Worm (Caenorhabditis elegans) whole organism, young adult: ENCODE results near the gene F15E6.4.

Source experiments
- B0261.1 ChIP-seq: sonication (generic microtip); optimal IDR thresholded peaks from 2 replicates; lab custom pipeline; 2016; ENCODE audit warnings: mild to moderate bottlenecking, missing genetic modification characterization, moderate library complexity, missing compliant biosample characterization
- B0336.3 ChIP-seq: fragments of 200-800 bp; sonication (Bioruptor generic); IDR thresholded peaks from 2 replicates; pipeline ENCODE4 v1.3.6; 2022; ENCODE audit warnings: missing genetic modification characterization, missing compliant biosample characterization
- C06A6.2 ChIP-seq: fragments of 200-800 bp; sonication (Bioruptor generic); conservative IDR thresholded peaks from 2 replicates; pipeline ENCODE4 v1.3.6; 2022; ENCODE audit warnings: missing genetic modification characterization, missing compliant biosample characterization
- C17E4.6 ChIP-seq: fragments of 200-800 bp; sonication (Bioruptor generic); IDR thresholded peaks from 2 replicates; pipeline ENCODE4 v1.3.6; 2022; ENCODE audit warnings: missing genetic modification reagents, missing genetic modification characterization, missing compliant biosample characterization
- F10E7.11 ChIP-seq: sonication (generic microtip); optimal IDR thresholded peaks from 2 replicates; lab custom pipeline; 2017; ENCODE audit warnings: mild to moderate bottlenecking, missing genetic modification characterization, moderate library complexity, missing compliant biosample characterization
- F37B4.10 ChIP-seq: fragments of 200-800 bp; sonication (Bioruptor generic); IDR thresholded peaks from 2 replicates; pipeline ENCODE4 v1.3.6; 2022; ENCODE audit warnings: missing genetic modification characterization, missing compliant biosample characterization
- F52B5.7 ChIP-seq: sonication (generic microtip); optimal IDR thresholded peaks from 2 replicates; lab custom pipeline; 2016; ENCODE audit warnings: mild to moderate bottlenecking, missing genetic modification characterization, missing compliant biosample characterization
- F57C9.4 ChIP-seq: sonication (generic microtip); optimal IDR thresholded peaks from 2 replicates; lab custom pipeline; 2017; ENCODE audit warnings: mild to moderate bottlenecking, missing genetic modification characterization, missing compliant biosample characterization
- K12H6.12 ChIP-seq: fragments of 200-800 bp; sonication (Bioruptor generic); optimal IDR thresholded peaks from 2 replicates; lab custom pipeline; 2018; ENCODE audit warnings: mild to moderate bottlenecking, missing genetic modification characterization, missing compliant biosample characterization
- T26A5.8 ChIP-seq: sonication (generic microtip); optimal IDR thresholded peaks from 2 replicates; lab custom pipeline; 2016; ENCODE audit warnings: missing genetic modification characterization, missing compliant biosample characterization
- Y53F4B.3 ChIP-seq: fragments of 200-800 bp; sonication (Bioruptor generic); IDR thresholded peaks from 2 replicates; pipeline ENCODE4 v1.3.6; 2022; ENCODE audit warnings: missing genetic modification reagents, missing genetic modification characterization, missing compliant biosample characterization
- Y53G8AR.9 ChIP-seq: fragments of 200-800 bp; sonication (Bioruptor generic); conservative IDR thresholded peaks from 2 replicates; pipeline ENCODE4 v1.3.6; 2022; ENCODE audit warnings: missing genetic modification reagents, missing genetic modification characterization, missing compliant biosample characterization
- Y67H2A.10 ChIP-seq: fragments of 200-800 bp; sonication (Bioruptor generic); conservative IDR thresholded peaks from 2 replicates; pipeline ENCODE4 v1.3.6; 2022; ENCODE audit warnings: missing genetic modification reagents, missing genetic modification characterization, missing compliant biosample characterization
- aptf-3 ChIP-seq: fragments of 200-800 bp; sonication (Bioruptor generic); IDR thresholded peaks from 2 replicates; pipeline ENCODE4 v1.3.6; 2022; ENCODE audit warnings: missing genetic modification characterization, missing compliant biosample characterization
- attf-6 ChIP-seq: fragments of 200-800 bp; sonication (Bioruptor generic); IDR thresholded peaks from 2 replicates; pipeline ENCODE4 v1.3.6; 2022; ENCODE audit warnings: missing genetic modification reagents, missing genetic modification characterization, missing compliant biosample characterization
- ceh-27 ChIP-seq: fragments of 200-800 bp; sonication (Bioruptor generic); optimal IDR thresholded peaks from 2 replicates; lab custom pipeline; 2018; ENCODE audit warnings: mild to moderate bottlenecking, missing genetic modification characterization, moderate library complexity, missing compliant biosample characterization
- ceh-58 ChIP-seq: fragments of 200-800 bp; sonication (Bioruptor generic); IDR thresholded peaks from 2 replicates; pipeline ENCODE4 v1.3.6; 2022; ENCODE audit warnings: missing genetic modification characterization, missing compliant biosample characterization
- die-1 ChIP-seq: sonication (generic microtip); optimal IDR thresholded peaks from 2 replicates; lab custom pipeline; 2016; ENCODE audit warnings: missing genotype, mild to moderate bottlenecking, missing genetic modification characterization, missing compliant biosample characterization
- dpl-1 ChIP-seq: fragments of 150-350 bp; optimal IDR thresholded peaks from 2 replicates; lab custom pipeline; 2014; ENCODE audit warnings: missing biosample characterization, missing genetic modification reagents, missing genetic modification characterization
- fkh-3 ChIP-seq: sonication (generic microtip); optimal IDR thresholded peaks from 2 replicates; lab custom pipeline; 2016; ENCODE audit warnings: mild to moderate bottlenecking, missing genetic modification characterization, missing compliant biosample characterization
- gei-17 ChIP-seq: fragments of 200-800 bp; sonication (Bioruptor generic); optimal IDR thresholded peaks from 2 replicates; lab custom pipeline; 2018; ENCODE audit warnings: mild to moderate bottlenecking, missing genetic modification characterization, missing compliant biosample characterization
- him-1 ChIP-seq: sonication (generic microtip); optimal IDR thresholded peaks from 2 replicates; lab custom pipeline; 2016; ENCODE audit warnings: missing genotype, missing genetic modification reagents, missing genetic modification characterization, missing compliant biosample characterization
- hmg-1.2 ChIP-seq: fragments of 200-800 bp; sonication (Bioruptor generic); IDR thresholded peaks from 2 replicates; pipeline ENCODE4 v1.3.6; 2022; ENCODE audit warnings: missing genetic modification reagents, missing genetic modification characterization, missing compliant biosample characterization
- hsf-1 ChIP-seq: fragments of 200-800 bp; sonication (Bioruptor generic); IDR thresholded peaks from 2 replicates; pipeline ENCODE4 v1.3.6; 2022; ENCODE audit warnings: missing genetic modification reagents, missing genetic modification characterization, missing compliant biosample characterization
- lin-35 ChIP-seq, 3 experiments: fragments of 150-350 bp in 2 of 3; sonication (generic microtip) in 1 of 3; optimal IDR thresholded peaks; 2 replicates each; lab custom pipeline; 2014 to 2018; ENCODE audit warnings: missing biosample characterization in 3 of 3, missing genetic modification characterization in 3 of 3, missing genetic modification reagents in 3 of 3
- lin-54 ChIP-seq: fragments of 200-800 bp; sonication (Bioruptor generic); optimal IDR thresholded peaks from 2 replicates; lab custom pipeline; 2018; ENCODE audit warnings: mild to moderate bottlenecking, missing genetic modification characterization, missing compliant biosample characterization
- mcd-1 ChIP-seq: fragments of 200-800 bp; sonication (Bioruptor generic); IDR thresholded peaks from 2 replicates; pipeline ENCODE4 v1.3.6; 2022; ENCODE audit warnings: missing genetic modification reagents, missing genetic modification characterization, missing compliant biosample characterization
- mel-28 ChIP-seq: sonication (generic microtip); optimal IDR thresholded peaks from 2 replicates; lab custom pipeline; 2016; ENCODE audit warnings: borderline replicate concordance, mild to moderate bottlenecking, missing genetic modification characterization, missing compliant biosample characterization
- mes-4 ChIP-seq: sonication (generic microtip); optimal IDR thresholded peaks from 2 replicates; lab custom pipeline; 2016; ENCODE audit warnings: missing genotype, missing genetic modification characterization, missing compliant biosample characterization
- mxl-1 ChIP-seq: sonication (generic microtip); optimal IDR thresholded peaks from 2 replicates; lab custom pipeline; 2016; ENCODE audit warnings: missing genetic modification characterization, missing compliant biosample characterization
- nfya-2 ChIP-seq: fragments of 200-800 bp; sonication (Bioruptor generic); IDR thresholded peaks from 2 replicates; pipeline ENCODE4 v1.3.6; 2022; ENCODE audit warnings: missing genetic modification reagents, missing genetic modification characterization, missing compliant biosample characterization
- nfyb-1 ChIP-seq: fragments of 200-800 bp; sonication (Bioruptor generic); IDR thresholded peaks from 2 replicates; pipeline ENCODE4 v1.3.6; 2022; ENCODE audit warnings: missing genetic modification reagents, missing genetic modification characterization, missing compliant biosample characterization
- nhr-120 ChIP-seq: fragments of 200-800 bp; sonication (Bioruptor generic); IDR thresholded peaks from 2 replicates; pipeline ENCODE4 v1.3.6; 2022; ENCODE audit warnings: missing genetic modification characterization, missing compliant biosample characterization
- rec-8 ChIP-seq, 2 experiments: sonication (generic microtip); optimal IDR thresholded peaks; 2 replicates each; lab custom pipeline; 2016; ENCODE audit warnings: mild to moderate bottlenecking in 2 of 2, missing genetic modification characterization in 2 of 2, missing genetic modification reagents in 2 of 2, missing genotype in 2 of 2, missing biosample characterization in 1 of 2, missing compliant biosample characterization in 1 of 2, moderate library complexity in 1 of 2
- zfh-2 ChIP-seq: fragments of 200-800 bp; sonication (Bioruptor generic); conservative IDR thresholded peaks from 2 replicates; pipeline ENCODE4 v1.3.6; 2022; ENCODE audit warnings: missing genetic modification reagents, missing genetic modification characterization, missing compliant biosample characterization
- ztf-22 ChIP-seq: fragments of 200-800 bp; sonication (Bioruptor generic); optimal IDR thresholded peaks from 2 replicates; lab custom pipeline; 2018; ENCODE audit warnings: mild to moderate bottlenecking, missing genetic modification characterization, moderate library complexity, missing compliant biosample characterization

The F15E6.4 gene

ce11 chrIV:4269308-4269707 is 22.0 kb upstream of the F15E6.4 start, which contains the start of gene F36A4.3:
Gene F36A4.3 (plus strand): TSS chrIV:4269608.
- TF ChIP-seq lin-54 (no peak), C17E4.6 (GFP tag; lab: Robert Waterston, UW) (no peak), hsf-1 (GFP tag; lab: Robert Waterston, UW) (no peak), aptf-3 (GFP tag; lab: Robert Waterston, UW) (no peak)

ce11 chrIV:4270925-4271324 is 20.3 kb upstream of the F15E6.4 start, which contains the start of gene F36A4.2:
Gene F36A4.2 (plus strand): TSS chrIV:4271225.
- no peak for TF ChIP-seq hmg-1.2 (GFP tag; lab: Robert Waterston, UW)
- TF ChIP-seq dpl-1 (GFP tag; lab: Kevin White, UChicago) = no peak
- TF ChIP-seq F10E7.11 (tag; lab: Kevin White, UChicago) = no peak
- no peak for TF ChIP-seq lin-35 (GFP tag; optimal IDR thresholded peaks at IDR 0.05; lab: Kevin White, UChicago)
- no peak for TF ChIP-seq fkh-3
- TF ChIP-seq F57C9.4 (tag; lab: Kevin White, UChicago) = no peak
- TF ChIP-seq, all 124 proteins: peak for 0

- TF ChIP-seq F52B5.7 (tag; lab: Kevin White, UChicago) (no peak), him-1 (no peak), die-1 (tag; lab: Kevin White, UChicago) (no peak), K12H6.12 (tag; lab: Kevin White, UChicago) (no peak), ceh-58 (no peak), C06A6.2 (no peak), Y67H2A.10 (GFP tag; lab: Robert Waterston, UW) (no peak), gei-17 (no peak), attf-6 (GFP tag; lab: Robert Waterston, UW) (no peak)
Observed at ce11 chrIV:4272167-4272566, 19.1 kb upstream of the F15E6.4 start, which contains the start of gene F36A4.1. Gene F36A4.1 (plus strand): TSS chrIV:4272467.

- no peak for TF ChIP-seq Y53F4B.3 (GFP tag; lab: Robert Waterston, UW)
- TF ChIP-seq B0336.3 = no peak
- TF ChIP-seq B0261.1 = no peak
- TF ChIP-seq ztf-22 (GFP tag; lab: Kevin White, UChicago) = no peak
- no peak for TF ChIP-seq nfya-2
- TF ChIP-seq hmg-1.2 (GFP tag; lab: Robert Waterston, UW) = peak; percentile 94
- 0 out of 2 replicates have a peak, but pooled peaks have one; percentile 22 for TF ChIP-seq mcd-1 (GFP tag; lab: Robert Waterston, UW)
- TF ChIP-seq zfh-2 (GFP tag; lab: Robert Waterston, UW) = no peak
- TF ChIP-seq attf-6 (GFP tag; lab: Robert Waterston, UW) = no peak
- TF ChIP-seq mel-28 (tag; lab: Kevin White, UChicago) = no peak
Observed at ce11 chrIV:4277694-4278093, 13.6 kb upstream of the F15E6.4 start, which contains the start of gene nhr-78. Gene nhr-78 (minus strand): TSS chrIV:4277875.

ce11 chrIV:4284020-4284419 is 7.3 kb upstream of the F15E6.4 start, which contains the start of gene F15E6.6:
Gene F15E6.6 (minus strand): TSS chrIV:4284120.
- TF ChIP-seq Y53G8AR.9 = no peak
- no peak for TF ChIP-seq gei-17
- no peak for TF ChIP-seq aptf-3 (GFP tag; lab: Robert Waterston, UW)
- no peak for TF ChIP-seq F52B5.7 (tag; lab: Kevin White, UChicago)
- TF ChIP-seq mcd-1 (GFP tag; lab: Robert Waterston, UW) = no peak
- no peak for TF ChIP-seq mes-4
- TF ChIP-seq K12H6.12 (tag; lab: Kevin White, UChicago) = no peak
- no peak for TF ChIP-seq ztf-22 (GFP tag; lab: Kevin White, UChicago)
- TF ChIP-seq mxl-1 (tag; lab: Kevin White, UChicago) = no peak
- no peak for TF ChIP-seq F37B4.10
- TF ChIP-seq ceh-27 (GFP tag; lab: Kevin White, UChicago) = no peak
- no peak for TF ChIP-seq T26A5.8 (tag; lab: Kevin White, UChicago)
- no peak for TF ChIP-seq nhr-120 (GFP tag; lab: Robert Waterston, UW)
- TF ChIP-seq nfyb-1 (GFP tag; lab: Robert Waterston, UW) = no peak
- no peak for TF ChIP-seq rec-8 (tag; optimal IDR thresholded peaks at IDR 0.05; lab: Kevin White, UChicago)
